Worm (Caenorhabditis elegans) whole organism, young adult: ENCODE results near the gene flh-3.
"Not testable (repeated sequence)": the region's sequence is repeated elsewhere in the genome, so short reads cannot be mapped to it uniquely, and the experiment has no call there.

Experiments used
- B0336.3 ChIP-seq: fragments of 200-800 bp; sonication (Bioruptor generic); IDR thresholded peaks from 2 replicates; pipeline ENCODE4 v1.3.6; 2022; ENCODE audit warnings: missing genetic modification characterization, missing compliant biosample characterization
- F22D6.2 ChIP-seq: sonication (generic microtip); optimal IDR thresholded peaks from 2 replicates; lab custom pipeline; 2016; ENCODE audit warnings: mild to moderate bottlenecking, missing genetic modification characterization, missing compliant biosample characterization
- F23B12.7 ChIP-seq: sonication (generic microtip); optimal IDR thresholded peaks from 2 replicates; lab custom pipeline; 2017; ENCODE audit warnings: missing genetic modification characterization, mild to moderate bottlenecking, missing compliant biosample characterization, antibody characterized with exemption, moderate library complexity; ENCODE audit not compliant: insufficient read depth
- F57C9.4 ChIP-seq: sonication (generic microtip); optimal IDR thresholded peaks from 2 replicates; lab custom pipeline; 2017; ENCODE audit warnings: mild to moderate bottlenecking, missing genetic modification characterization, missing compliant biosample characterization
- K11D2.4 ChIP-seq: fragments of 200-800 bp; sonication (Bioruptor generic); IDR thresholded peaks from 2 replicates; pipeline ENCODE4 v1.3.6; 2022; ENCODE audit warnings: missing genetic modification reagents, missing genetic modification characterization, missing compliant biosample characterization
- T07F8.4 ChIP-seq: sonication (generic microtip); optimal IDR thresholded peaks from 2 replicates; lab custom pipeline; 2016; ENCODE audit warnings: mild to moderate bottlenecking, missing genetic modification characterization, moderate library complexity, missing compliant biosample characterization
- Y79H2A.3 ChIP-seq: fragments of 200-800 bp; sonication (Bioruptor generic); conservative IDR thresholded peaks from 2 replicates; pipeline ENCODE4 v1.3.6; 2022; ENCODE audit warnings: missing genetic modification reagents, missing genetic modification characterization, missing compliant biosample characterization
- ama-1 ChIP-seq, 3 experiments: fragments of 150-350 bp in 1 of 3; sonication (generic microtip) in 2 of 3; optimal IDR thresholded peaks; 2 replicates each; lab custom pipeline; 2014 to 2018; ENCODE audit warnings: missing biosample characterization in 2 of 3, missing genetic modification characterization in 2 of 3, missing genetic modification reagents in 2 of 3
- attf-6 ChIP-seq: fragments of 200-800 bp; sonication (Bioruptor generic); IDR thresholded peaks from 2 replicates; pipeline ENCODE4 v1.3.6; 2022; ENCODE audit warnings: missing genetic modification reagents, missing genetic modification characterization, missing compliant biosample characterization
- cebp-2 ChIP-seq: fragments of 200-800 bp; sonication (Bioruptor generic); IDR thresholded peaks from 2 replicates; pipeline ENCODE4 v1.3.6; 2022; ENCODE audit warnings: missing genetic modification characterization, missing compliant biosample characterization
- ceh-100 ChIP-seq: fragments of 200-800 bp; sonication (Bioruptor generic); IDR thresholded peaks from 2 replicates; pipeline ENCODE4 v1.3.6; 2022; ENCODE audit warnings: missing genetic modification reagents, missing genetic modification characterization, missing compliant biosample characterization
- ceh-27 ChIP-seq: fragments of 200-800 bp; sonication (Bioruptor generic); optimal IDR thresholded peaks from 2 replicates; lab custom pipeline; 2018; ENCODE audit warnings: mild to moderate bottlenecking, missing genetic modification characterization, moderate library complexity, missing compliant biosample characterization
- egl-18 ChIP-seq: fragments of 200-800 bp; sonication (Bioruptor generic); IDR thresholded peaks from 2 replicates; pipeline ENCODE4 v1.3.6; 2022; ENCODE audit warnings: missing genetic modification reagents, missing genetic modification characterization, missing compliant biosample characterization
- egl-44 ChIP-seq: fragments of 200-800 bp; sonication (Bioruptor generic); IDR thresholded peaks from 2 replicates; pipeline ENCODE4 v1.3.6; 2022; ENCODE audit warnings: missing genetic modification reagents, missing genetic modification characterization, missing compliant biosample characterization
- ets-4 ChIP-seq: fragments of 200-800 bp; sonication (Bioruptor generic); optimal IDR thresholded peaks from 2 replicates; lab custom pipeline; 2018; ENCODE audit warnings: mild to moderate bottlenecking, missing genetic modification characterization, missing compliant biosample characterization
- gei-17 ChIP-seq: fragments of 200-800 bp; sonication (Bioruptor generic); optimal IDR thresholded peaks from 2 replicates; lab custom pipeline; 2018; ENCODE audit warnings: mild to moderate bottlenecking, missing genetic modification characterization, missing compliant biosample characterization
- him-1 ChIP-seq: sonication (generic microtip); optimal IDR thresholded peaks from 2 replicates; lab custom pipeline; 2016; ENCODE audit warnings: missing genotype, missing genetic modification reagents, missing genetic modification characterization, missing compliant biosample characterization
- hmg-1.2 ChIP-seq: fragments of 200-800 bp; sonication (Bioruptor generic); IDR thresholded peaks from 2 replicates; pipeline ENCODE4 v1.3.6; 2022; ENCODE audit warnings: missing genetic modification reagents, missing genetic modification characterization, missing compliant biosample characterization
- hsf-1 ChIP-seq: fragments of 200-800 bp; sonication (Bioruptor generic); IDR thresholded peaks from 2 replicates; pipeline ENCODE4 v1.3.6; 2022; ENCODE audit warnings: missing genetic modification reagents, missing genetic modification characterization, missing compliant biosample characterization
- let-526 ChIP-seq: fragments of 200-800 bp; sonication (Bioruptor generic); IDR thresholded peaks from 2 replicates; pipeline ENCODE4 v1.3.6; 2022; ENCODE audit warnings: missing genetic modification reagents, missing genetic modification characterization, missing compliant biosample characterization
- lin-54 ChIP-seq: fragments of 200-800 bp; sonication (Bioruptor generic); optimal IDR thresholded peaks from 2 replicates; lab custom pipeline; 2018; ENCODE audit warnings: mild to moderate bottlenecking, missing genetic modification characterization, missing compliant biosample characterization
- lsl-1 ChIP-seq: fragments of 200-800 bp; sonication (Bioruptor generic); optimal IDR thresholded peaks from 2 replicates; lab custom pipeline; 2018; ENCODE audit warnings: mild to moderate bottlenecking, missing genetic modification characterization, moderate library complexity, missing compliant biosample characterization
- madf-6 ChIP-seq: fragments of 200-800 bp; sonication (Bioruptor generic); IDR thresholded peaks from 2 replicates; pipeline ENCODE4 v1.3.6; 2022; ENCODE audit warnings: missing genetic modification reagents, missing genetic modification characterization, missing compliant biosample characterization
- mes-4 ChIP-seq: sonication (generic microtip); optimal IDR thresholded peaks from 2 replicates; lab custom pipeline; 2016; ENCODE audit warnings: missing genotype, missing genetic modification characterization, missing compliant biosample characterization
- mxl-1 ChIP-seq: sonication (generic microtip); optimal IDR thresholded peaks from 2 replicates; lab custom pipeline; 2016; ENCODE audit warnings: missing genetic modification characterization, missing compliant biosample characterization
- nhr-27 ChIP-seq: fragments of 200-800 bp; sonication (Bioruptor generic); optimal IDR thresholded peaks from 2 replicates; lab custom pipeline; 2018; ENCODE audit warnings: mild to moderate bottlenecking, missing genetic modification characterization, moderate library complexity, missing compliant biosample characterization
- nhr-80 ChIP-seq: sonication (generic microtip); optimal IDR thresholded peaks from 2 replicates; lab custom pipeline; 2016; ENCODE audit warnings: missing genetic modification characterization, missing compliant biosample characterization
- pha-4 ChIP-seq: fragments of 150-350 bp; sonication (generic microtip); optimal IDR thresholded peaks from 2 replicates; lab custom pipeline; 2014; ENCODE audit warnings: missing biosample characterization, missing genetic modification reagents, missing genetic modification characterization
- snpc-4 ChIP-seq, 5 experiments: fragments of 150-350 bp in 1 of 5; sonication (generic microtip) in 4 of 5; optimal IDR thresholded peaks; 2 replicates each; lab custom pipeline; 2014 to 2018; ENCODE audit warnings: missing genetic modification characterization in 5 of 5, missing biosample characterization in 3 of 5, antibody characterized with exemption in 2 of 5, mild to moderate bottlenecking in 2 of 5, missing compliant biosample characterization in 2 of 5, missing genotype in 2 of 5, moderate library complexity in 2 of 5, missing genetic modification reagents in 1 of 5
- tbx-9 ChIP-seq: sonication (generic microtip); optimal IDR thresholded peaks from 2 replicates; lab custom pipeline; 2016; ENCODE audit warnings: borderline replicate concordance, missing genetic modification characterization, inconsistent platforms, missing compliant biosample characterization
- tlf-1 ChIP-seq: fragments of 200-800 bp; sonication (Bioruptor generic); optimal IDR thresholded peaks from 2 replicates; lab custom pipeline; 2018; ENCODE audit warnings: mild to moderate bottlenecking, missing genetic modification characterization, missing compliant biosample characterization
- xnd-1 ChIP-seq: sonication (generic microtip); optimal IDR thresholded peaks from 2 replicates; lab custom pipeline; 2016; ENCODE audit warnings: missing genotype, missing genetic modification reagents, missing genetic modification characterization, missing compliant biosample characterization
- zfh-2 ChIP-seq: fragments of 200-800 bp; sonication (Bioruptor generic); conservative IDR thresholded peaks from 2 replicates; pipeline ENCODE4 v1.3.6; 2022; ENCODE audit warnings: missing genetic modification reagents, missing genetic modification characterization, missing compliant biosample characterization
- ztf-25 ChIP-seq: fragments of 200-800 bp; sonication (Bioruptor generic); IDR thresholded peaks from 2 replicates; pipeline ENCODE4 v1.3.6; 2022; ENCODE audit warnings: missing genetic modification reagents, missing genetic modification characterization, missing compliant biosample characterization
- ztf-28 ChIP-seq: fragments of 200-800 bp; sonication (Bioruptor generic); IDR thresholded peaks from 2 replicates; pipeline ENCODE4 v1.3.6; 2022; ENCODE audit warnings: missing genetic modification reagents, missing genetic modification characterization, missing compliant biosample characterization

flh-3 gene

DNA sequence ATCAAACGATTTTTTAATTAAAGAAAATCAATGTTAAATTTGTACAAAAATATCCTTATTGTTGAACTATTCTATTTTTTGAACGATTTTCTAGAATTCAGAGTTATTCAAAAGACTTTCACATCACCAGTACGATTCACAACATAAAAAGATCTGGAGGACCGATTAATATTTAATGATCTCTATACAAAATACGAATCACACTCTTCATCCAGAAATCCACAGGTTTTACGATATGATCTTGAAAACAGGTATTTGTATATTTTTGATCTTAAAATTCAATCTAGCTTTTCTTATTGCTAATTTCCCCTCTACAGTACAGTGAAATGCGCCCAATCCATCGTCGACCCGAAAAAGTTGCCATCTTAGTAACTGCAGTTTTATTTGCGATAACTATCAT is 34.7 kb downstream of the flh-3 start, which contains the start of gene F49C12.5:
TSS of gene F49C12.5 (plus strand) at position 301 of the 400 bp plus-strand sequence.
- TF ChIP-seq lsl-1 (GFP tag; lab: Kevin White, UChicago) (no peak), B0336.3 (GFP tag; lab: Robert Waterston, UW) (no peak), gei-17 (no peak), hsf-1 (no peak), F23B12.7 (tag; lab: Kevin White, UChicago) (no peak), madf-6 (GFP tag; lab: Robert Waterston, UW) (no peak), T07F8.4 (tag; lab: Kevin White, UChicago) (no peak), F57C9.4 (tag; lab: Kevin White, UChicago) (no peak), tbx-9 (tag; lab: Kevin White, UChicago) (no peak), ceh-100 (GFP tag; lab: Robert Waterston, UW) (no peak), ama-1 (optimal IDR thresholded peaks at IDR 0.05; lab: Kevin White, UChicago) (no peak), ama-1 (GFP tag; optimal IDR thresholded peaks at IDR 0.05; lab: Kevin White, UChicago) (no peak), ztf-28 (GFP tag; lab: Robert Waterston, UW) (no peak), F22D6.2 (tag; lab: Kevin White, UChicago) (no peak), egl-44 (GFP tag; lab: Robert Waterston, UW) (no peak), tlf-1 (GFP tag; lab: Kevin White, UChicago) (no peak), Y79H2A.3 (no peak)

DNA sequence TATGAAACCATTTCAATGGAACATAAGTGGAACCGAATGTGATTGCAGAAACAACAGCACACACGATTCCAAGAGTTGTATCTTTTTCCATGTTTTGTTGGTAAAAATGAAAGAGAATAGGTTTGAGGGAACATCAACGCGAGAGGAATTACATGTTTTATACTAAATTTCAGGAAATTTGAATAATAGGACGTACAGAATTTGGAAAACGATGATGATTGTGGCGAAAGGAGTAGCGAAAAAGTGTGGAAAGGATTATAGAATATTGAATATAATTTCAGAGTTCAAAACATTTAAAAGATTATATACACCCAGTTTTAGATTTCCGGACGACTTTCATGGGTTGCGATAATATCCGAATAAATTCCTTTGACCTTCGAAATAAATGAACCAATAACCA is 39.1 kb downstream of the flh-3 start, which contains the start of gene F49C12.6:
TSS of gene F49C12.6 (minus strand) at position 101 of the 400 bp plus-strand sequence.
- TF ChIP-seq xnd-1 (tag; lab: Kevin White, UChicago) (no peak), him-1 (tag; lab: Kevin White, UChicago) (no peak), ztf-25 (no peak), lin-54 (GFP tag; lab: Kevin White, UChicago) (no peak), attf-6 (GFP tag; lab: Robert Waterston, UW) (no peak), mxl-1 (tag; lab: Kevin White, UChicago) (no peak), egl-18 (no peak), pha-4 (tag; lab: Kevin White, UChicago) (no peak), hmg-1.2 (no peak), ama-1 (optimal IDR thresholded peaks at IDR 0.05; lab: Kevin White, UChicago) (no peak), ama-1 (GFP tag; optimal IDR thresholded peaks at IDR 0.05; lab: Kevin White, UChicago) (no peak), hsf-1 (no peak), zfh-2 (GFP tag; lab: Robert Waterston, UW) (no peak), B0336.3 (GFP tag; lab: Robert Waterston, UW) (no peak)

DNA sequence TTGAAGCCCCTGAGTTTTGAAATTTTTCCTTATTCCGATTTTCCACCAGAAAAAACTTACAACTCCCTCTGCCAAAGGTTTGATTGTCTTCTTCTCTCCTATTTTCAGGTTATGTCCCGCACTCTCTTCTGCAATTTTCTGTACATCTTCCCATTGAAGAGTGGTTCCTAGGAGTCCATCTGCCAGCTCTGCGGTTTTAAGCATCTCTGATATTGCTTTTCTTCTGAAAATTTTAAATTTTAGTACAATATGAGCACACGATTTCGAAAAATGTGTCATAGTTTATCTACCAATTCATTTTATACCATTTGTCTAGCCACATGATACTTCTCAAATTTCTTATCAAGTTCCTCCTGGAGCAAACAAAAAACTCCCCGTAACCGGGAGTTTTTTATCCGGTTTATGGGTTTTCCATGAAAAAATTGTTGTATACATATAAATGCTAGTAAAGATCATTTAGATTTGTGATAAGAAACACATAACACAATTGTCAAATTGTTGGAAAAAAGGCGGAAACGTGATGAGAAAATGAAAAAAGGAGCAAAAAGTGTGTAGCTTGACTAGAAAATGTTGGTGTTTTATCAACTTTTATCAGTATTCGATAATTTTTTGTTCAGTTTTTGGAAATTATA is 41.2 kb downstream of the flh-3 start:
- TF ChIP-seq ets-4 (GFP tag; lab: Kevin White, UChicago) (peak; percentile 45), cebp-2 (GFP tag; lab: Robert Waterston, UW) (no peak), madf-6 (GFP tag; lab: Robert Waterston, UW) (no peak), ceh-27 (GFP tag; lab: Kevin White, UChicago) (no peak), mes-4 (no peak), lin-54 (GFP tag; lab: Kevin White, UChicago) (no peak), let-526 (GFP tag; lab: Robert Waterston, UW) (no peak), T07F8.4 (tag; lab: Kevin White, UChicago) (no peak), nhr-80 (tag; lab: Kevin White, UChicago) (peak; percentile 73), K11D2.4 (GFP tag; lab: Robert Waterston, UW) (no peak)

DNA sequence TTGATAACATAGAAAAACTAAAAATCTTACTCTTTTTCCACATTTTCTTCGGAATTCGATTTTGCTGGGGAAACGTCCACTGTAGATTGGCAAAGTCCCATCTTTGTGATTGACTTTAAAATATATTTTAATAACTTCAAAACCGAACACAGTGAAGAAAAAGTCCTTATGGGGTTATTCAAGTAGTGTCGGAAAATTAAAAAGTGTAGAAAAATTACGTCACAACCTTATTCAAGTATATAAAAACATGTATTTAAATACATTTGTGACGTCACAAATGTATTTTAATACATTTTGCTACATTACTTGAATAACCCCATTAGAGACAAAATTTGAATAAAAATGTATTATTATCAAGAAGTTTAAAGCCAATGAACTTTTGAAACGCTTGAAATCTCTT is 42.9 kb downstream of the flh-3 start, which contains the start of gene F49C12.7:
TSS of gene F49C12.7 (minus strand) at position 101 of the 400 bp plus-strand sequence.
- TF ChIP-seq snpc-4 (GFP tag; optimal IDR thresholded peaks at IDR 0.05; lab: Kevin White, UChicago); snpc-4 (tag; optimal IDR thresholded peaks at IDR 0.05; lab: Kevin White, UChicago); T07F8.4 (tag; lab: Kevin White, UChicago); nhr-27: not testable (repeated sequence)
